Fruit fly (Drosophila melanogaster): ENCODE data around the gene fid.

fid gene

dm6 chr3R:25997068-25997714 lies 27.3 kb downstream of the fid start (continued):
- peak; percentile 67 for TF ChIP-seq Elba2 (GFP tag; optimal IDR thresholded peaks at IDR 0.05)
- TF ChIP-seq Ravus (GFP tag; IDR thresholded peaks at IDR 0.05), result no peak
- TF ChIP-seq lov (optimal IDR thresholded peaks at IDR 0.05), result no peak
- TF ChIP-seq lov (GFP tag; IDR thresholded peaks at IDR 0.05), result peak; percentile 77; the same call in 2 of the 3 replicates
- TF ChIP-seq CG34224 (GFP tag; IDR thresholded peaks at IDR 0.05; ENCODE audit: partially characterized antibody), result no peak
- no peak for TF ChIP-seq CG16779 (GFP tag; IDR thresholded peaks at IDR 0.05)
- no peak for TF ChIP-seq CG12071 (GFP tag; optimal IDR thresholded peaks at IDR 0.05)
- 0 out of 3 replicates have a peak, but pooled peaks have one; percentile 14 for TF ChIP-seq gce (GFP tag; IDR thresholded peaks at IDR 0.05)
- peak; percentile 86 for TF ChIP-seq CG30431 (GFP tag; optimal IDR thresholded peaks at IDR 0.05)
- TF ChIP-seq kah (GFP tag; optimal IDR thresholded peaks at IDR 0.05), result no peak
- no peak for TF ChIP-seq Mes4 (GFP tag; optimal IDR thresholded peaks at IDR 0.05)
- TF ChIP-seq CG16813 (GFP tag; IDR thresholded peaks at IDR 0.05; ENCODE audit: partially characterized antibody), result no peak
- TF ChIP-seq CG18011 (GFP tag; optimal IDR thresholded peaks at IDR 0.05), result no peak
- TF ChIP-seq Hr51 (GFP tag; optimal IDR thresholded peaks at IDR 0.05), result peak; percentile 13 to 71
- TF ChIP-seq CG14965 (GFP tag; optimal IDR thresholded peaks at IDR 0.05; ENCODE audit: borderline replicate concordance), result no peak
- TF ChIP-seq CTCF (GFP tag; optimal IDR thresholded peaks at IDR 0.05), result peak; percentile 28
- TF ChIP-seq Blimp-1 (GFP tag; optimal IDR thresholded peaks at IDR 0.05), result peak; percentile 87
- TF ChIP-seq CG7556 (GFP tag; optimal IDR thresholded peaks at IDR 0.05), result peak; percentile 68
- TF ChIP-seq dan (GFP tag; IDR thresholded peaks at IDR 0.05), result no peak; the same call in none of the 2 replicates
- TF ChIP-seq vfl (GFP tag; optimal IDR thresholded peaks at IDR 0.05), result no peak
- TF ChIP-seq tio (GFP tag; optimal IDR thresholded peaks at IDR 0.05), result peak; percentile 83
- peak; percentile 64 for TF ChIP-seq CG5245 (GFP tag; optimal IDR thresholded peaks at IDR 0.05)
- peak; percentile 72 for TF ChIP-seq Six4 (GFP tag; optimal IDR thresholded peaks at IDR 0.05)
- TF ChIP-seq CG15479 (GFP tag; optimal IDR thresholded peaks at IDR 0.05), result peak; percentile 4
- no peak for TF ChIP-seq CG3281 (GFP tag; optimal IDR thresholded peaks at IDR 0.05)
- TF ChIP-seq Atf-2 (GFP tag; optimal IDR thresholded peaks at IDR 0.05), result no peak
- TF ChIP-seq CG6272 (GFP tag; IDR thresholded peaks at IDR 0.05), result peak; percentile 26; the same call in 1 of the 2 replicates
- no peak for TF ChIP-seq CHES-1-like (GFP tag; optimal IDR thresholded peaks at IDR 0.05)
- peak; percentile 74 for TF ChIP-seq Xbp1 (GFP tag; optimal IDR thresholded peaks at IDR 0.05)
- no peak for TF ChIP-seq ttk (GFP tag; IDR thresholded peaks at IDR 0.05)
- TF ChIP-seq insv (GFP tag; optimal IDR thresholded peaks at IDR 0.05), result peak in 1 of 2 experiments; percentile 2
- peak; percentile 89 for TF ChIP-seq gsb-n (tag; optimal IDR thresholded peaks at IDR 0.05)
- TF ChIP-seq Nf-YB (GFP tag; optimal IDR thresholded peaks at IDR 0.05), result peak; percentile 76
- no peak for TF ChIP-seq amos (GFP tag; IDR thresholded peaks at IDR 0.05; ENCODE audit: partially characterized antibody)
- peak; percentile 54; the same call in 1 of the 3 replicates for TF ChIP-seq CG11093 (GFP tag; IDR thresholded peaks at IDR 0.05)
- no peak for TF ChIP-seq CG9817 (tag; optimal IDR thresholded peaks at IDR 0.05)
- 0 out of 3 replicates have a peak, but pooled peaks have one; percentile 38 for TF ChIP-seq so (GFP tag; IDR thresholded peaks at IDR 0.05)
- TF ChIP-seq Dp (GFP tag; optimal IDR thresholded peaks at IDR 0.05), result no peak
- TF ChIP-seq cg (GFP tag; optimal IDR thresholded peaks at IDR 0.05), result no peak
- TF ChIP-seq Hand (GFP tag; optimal IDR thresholded peaks at IDR 0.05), result no peak
- TF ChIP-seq her (GFP tag; optimal IDR thresholded peaks at IDR 0.05), result no peak
- peak; percentile 37 for TF ChIP-seq CG3838 (GFP tag; optimal IDR thresholded peaks at IDR 0.05)
- TF ChIP-seq CG17328 (GFP tag; IDR thresholded peaks at IDR 0.05), result peak; percentile 80
- TF ChIP-seq nerfin-1 (tag; optimal IDR thresholded peaks at IDR 0.05), result peak; percentile 81
- peak; percentile 86 for TF ChIP-seq az2 (GFP tag; optimal IDR thresholded peaks at IDR 0.05)
- TF ChIP-seq vvl (GFP tag; IDR thresholded peaks at IDR 0.05), result peak; percentile 70; the same call in 1 of the 2 replicates
- TF ChIP-seq CG4424 (GFP tag; optimal IDR thresholded peaks at IDR 0.05), result peak; percentile 83
- TF ChIP-seq crp (GFP tag; optimal IDR thresholded peaks at IDR 0.05), result peak in 1 of 2 experiments; percentile 4
- TF ChIP-seq Spps (tag; optimal IDR thresholded peaks at IDR 0.05), result peak; percentile 93
- peak; percentile 45 for TF ChIP-seq wor (GFP tag; IDR thresholded peaks at IDR 0.05)
